Worm (Caenorhabditis elegans): ENCODE measurements around the gene fbxa-135.

Gene fbxa-135

ce11 chrV:15397139-15397538 is 4.9 kb upstream of the fbxa-135 start:
- TF ChIP-seq sea-1 (GFP tag; conservative IDR thresholded peaks at IDR 0.05) (no peak), scrt-1 (GFP tag; IDR thresholded peaks at IDR 0.05) (no peak), tbx-37 (GFP tag; conservative IDR thresholded peaks at IDR 0.05) (no peak), F13C5.2 (tag; optimal IDR thresholded peaks at IDR 0.05) (no peak), hmbx-1 (tag; optimal IDR thresholded peaks at IDR 0.05) (no peak), ceh-36 (tag; optimal IDR thresholded peaks at IDR 0.05) (no peak), B0310.2 (tag; optimal IDR thresholded peaks at IDR 0.05) (no peak), pes-1 (GFP tag; IDR thresholded peaks at IDR 0.05) (no peak), flt-1 (GFP tag; IDR thresholded peaks at IDR 0.05) (no peak), ets-7 (tag; optimal IDR thresholded peaks at IDR 0.05) (no peak), ama-1 (optimal IDR thresholded peaks at IDR 0.05) (no peak), hmg-4 (GFP tag; optimal IDR thresholded peaks at IDR 0.05) (no peak), aly-1 (tag; optimal IDR thresholded peaks at IDR 0.05) (no peak), tbx-11 (GFP tag; IDR thresholded peaks at IDR 0.05) (no peak), tra-4 (tag; optimal IDR thresholded peaks at IDR 0.05) (no peak)

DNA sequence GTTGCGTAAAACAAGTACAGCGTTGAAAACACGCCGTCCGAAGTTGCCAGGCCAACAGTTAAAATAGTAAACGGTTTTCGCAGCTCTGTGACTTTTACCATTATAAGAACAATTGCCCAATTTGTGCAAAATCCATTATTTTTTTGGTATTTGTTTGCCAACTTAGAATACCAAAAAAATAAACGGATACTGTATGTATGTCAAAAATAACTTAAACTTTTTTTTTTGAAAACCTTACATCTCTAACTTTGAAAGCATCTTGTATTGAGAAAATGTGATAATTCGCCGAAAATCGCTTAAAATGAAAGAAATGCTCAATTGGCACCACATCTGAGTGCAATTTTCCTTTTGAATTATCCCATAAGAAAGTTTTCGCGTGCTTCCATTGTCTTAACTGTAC is 3.3 kb upstream of the fbxa-135 start, which contains the start of gene fbxa-199:
Gene fbxa-199 (minus strand): TSS at position 101 of the 400 bp plus-strand sequence.
- TF ChIP-seq hnd-1 (tag; optimal IDR thresholded peaks at IDR 0.05) (no peak), hmbx-1 (tag; optimal IDR thresholded peaks at IDR 0.05) (no peak), flt-1 (GFP tag; IDR thresholded peaks at IDR 0.05) (no peak), pes-1 (GFP tag; IDR thresholded peaks at IDR 0.05) (no peak), ets-7 (tag; optimal IDR thresholded peaks at IDR 0.05) (no peak), F13C5.2 (tag; optimal IDR thresholded peaks at IDR 0.05) (no peak), tbx-11 (GFP tag; IDR thresholded peaks at IDR 0.05) (no peak), ceh-36 (tag; optimal IDR thresholded peaks at IDR 0.05) (no peak), ama-1 (optimal IDR thresholded peaks at IDR 0.05) (no peak), ceh-13 (GFP tag; optimal IDR thresholded peaks at IDR 0.05) (no peak)

DNA sequence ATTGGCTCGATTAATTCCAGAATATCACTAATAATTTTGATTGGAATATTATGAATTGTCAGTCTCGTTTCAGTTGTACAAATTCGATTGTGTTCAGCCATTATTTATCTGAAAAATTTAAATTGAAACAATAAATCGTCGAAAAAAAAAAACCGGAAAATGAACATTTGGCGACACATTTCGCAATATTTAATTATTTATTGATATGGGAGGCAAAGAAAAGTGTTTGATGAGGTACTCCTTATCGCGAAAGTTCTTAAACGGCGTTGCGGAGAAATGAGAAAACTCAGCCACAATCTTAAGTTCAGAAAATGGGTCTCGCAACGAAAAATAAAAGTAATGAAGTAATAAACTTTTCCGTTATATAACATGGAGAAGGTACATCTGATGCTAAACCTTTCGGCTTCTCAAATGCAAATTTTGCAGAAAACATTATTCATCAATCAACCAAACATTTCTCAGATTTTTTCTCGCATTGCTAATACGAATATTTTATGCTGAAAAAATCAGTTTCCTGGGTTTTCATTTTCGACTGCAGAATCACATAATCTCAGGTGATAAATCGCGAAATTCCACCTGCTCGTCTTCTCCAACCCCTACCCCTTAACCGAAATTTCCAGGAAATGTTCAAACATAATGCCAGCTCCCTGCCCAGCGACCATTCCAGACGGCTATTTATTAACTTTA is 2.2 kb upstream of the fbxa-135 start, which contains the start of the genes T06E6.15 and sri-7:
Gene T06E6.15 (minus strand): TSS at position 101 of the 687 bp plus-strand sequence.
Gene sri-7 (plus strand): TSS at position 637 of the 687 bp plus-strand sequence.
- TF ChIP-seq pes-1 (GFP tag; IDR thresholded peaks at IDR 0.05) (no peak), hmbx-1 (tag; optimal IDR thresholded peaks at IDR 0.05) (no peak), ama-1 (optimal IDR thresholded peaks at IDR 0.05) (no peak), B0310.2 (tag; optimal IDR thresholded peaks at IDR 0.05) (no peak), ets-7 (tag; optimal IDR thresholded peaks at IDR 0.05) (no peak), tbx-11 (GFP tag; IDR thresholded peaks at IDR 0.05) (no peak), ceh-36 (tag; optimal IDR thresholded peaks at IDR 0.05) (no peak), hmg-4 (GFP tag; optimal IDR thresholded peaks at IDR 0.05) (no peak), tra-4 (tag; optimal IDR thresholded peaks at IDR 0.05) (no peak), aly-1 (tag; optimal IDR thresholded peaks at IDR 0.05) (no peak), scrt-1 (GFP tag; IDR thresholded peaks at IDR 0.05) (no peak), ceh-13 (GFP tag; optimal IDR thresholded peaks at IDR 0.05) (no peak), tbx-37 (GFP tag; conservative IDR thresholded peaks at IDR 0.05) (no peak), F13C5.2 (tag; optimal IDR thresholded peaks at IDR 0.05) (no peak), sea-1 (GFP tag; conservative IDR thresholded peaks at IDR 0.05) (no peak), flt-1 (GFP tag; IDR thresholded peaks at IDR 0.05) (no peak)

DNA sequence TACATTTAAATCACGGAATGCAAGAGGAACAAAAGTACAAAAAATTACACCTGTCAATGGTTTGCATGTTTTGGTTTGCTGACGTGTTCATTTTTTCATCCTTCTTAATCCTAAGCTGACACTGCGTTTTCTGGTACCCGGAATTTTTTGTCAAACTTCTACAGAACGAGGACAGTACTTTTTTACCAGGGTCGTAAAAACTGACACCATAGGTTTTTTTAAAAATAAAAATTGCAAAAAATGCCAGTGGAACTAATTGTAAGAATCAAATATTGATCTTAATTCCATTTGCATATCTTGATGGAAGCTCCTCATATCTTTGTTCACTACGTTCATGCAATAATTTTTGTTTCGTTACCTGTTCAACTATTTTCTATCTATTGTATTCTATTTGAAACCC is 2.8 kb downstream of the fbxa-135 start, which contains the start of gene srh-258:
Gene srh-258 (plus strand): TSS at position 301 of the 400 bp plus-strand sequence.
- TF ChIP-seq tra-4 (tag; optimal IDR thresholded peaks at IDR 0.05) (no peak), tbx-37 (GFP tag; conservative IDR thresholded peaks at IDR 0.05) (no peak), pes-1 (GFP tag; IDR thresholded peaks at IDR 0.05) (no peak), flt-1 (GFP tag; IDR thresholded peaks at IDR 0.05) (no peak), F13C5.2 (tag; optimal IDR thresholded peaks at IDR 0.05) (no peak), sea-1 (GFP tag; conservative IDR thresholded peaks at IDR 0.05) (no peak), B0310.2 (tag; optimal IDR thresholded peaks at IDR 0.05) (no peak), ets-7 (tag; optimal IDR thresholded peaks at IDR 0.05) (no peak), hmg-4 (GFP tag; optimal IDR thresholded peaks at IDR 0.05) (no peak), tbx-11 (GFP tag; IDR thresholded peaks at IDR 0.05) (no peak), aly-1 (tag; optimal IDR thresholded peaks at IDR 0.05) (no peak), ama-1 (optimal IDR thresholded peaks at IDR 0.05) (no peak), scrt-1 (GFP tag; IDR thresholded peaks at IDR 0.05) (no peak), hnd-1 (tag; optimal IDR thresholded peaks at IDR 0.05) (no peak), ceh-36 (tag; optimal IDR thresholded peaks at IDR 0.05) (no peak), hmbx-1 (tag; optimal IDR thresholded peaks at IDR 0.05) (no peak), ceh-13 (GFP tag; optimal IDR thresholded peaks at IDR 0.05) (no peak)

DNA sequence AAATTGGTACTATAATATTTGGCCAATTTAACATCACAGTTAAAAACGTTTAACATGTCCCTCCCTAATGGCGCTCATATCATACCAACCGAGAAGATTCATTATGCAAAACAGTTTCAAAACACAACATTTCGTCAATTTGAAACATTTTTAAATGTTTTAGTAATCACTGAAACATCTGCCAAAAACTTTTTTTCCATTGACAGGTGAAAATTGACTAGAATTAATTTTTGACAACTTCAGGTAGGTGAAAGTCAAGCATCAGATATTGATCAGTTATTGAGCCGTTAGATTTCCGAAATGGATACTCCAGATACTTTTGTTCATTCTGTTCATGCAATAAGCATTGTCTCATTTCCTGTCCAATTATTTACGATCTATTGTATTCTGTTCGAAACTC is 4.9 kb downstream of the fbxa-135 start, which contains the start of gene srh-257:
Gene srh-257 (plus strand): TSS at position 301 of the 400 bp plus-strand sequence.
- TF ChIP-seq hnd-1 (tag; optimal IDR thresholded peaks at IDR 0.05) (no peak), ets-7 (tag; optimal IDR thresholded peaks at IDR 0.05) (no peak), ceh-36 (tag; optimal IDR thresholded peaks at IDR 0.05) (no peak), tbx-11 (GFP tag; IDR thresholded peaks at IDR 0.05) (no peak), tbx-37 (GFP tag; conservative IDR thresholded peaks at IDR 0.05) (no peak), pes-1 (GFP tag; IDR thresholded peaks at IDR 0.05) (no peak), F13C5.2 (tag; optimal IDR thresholded peaks at IDR 0.05) (no peak)

DNA sequence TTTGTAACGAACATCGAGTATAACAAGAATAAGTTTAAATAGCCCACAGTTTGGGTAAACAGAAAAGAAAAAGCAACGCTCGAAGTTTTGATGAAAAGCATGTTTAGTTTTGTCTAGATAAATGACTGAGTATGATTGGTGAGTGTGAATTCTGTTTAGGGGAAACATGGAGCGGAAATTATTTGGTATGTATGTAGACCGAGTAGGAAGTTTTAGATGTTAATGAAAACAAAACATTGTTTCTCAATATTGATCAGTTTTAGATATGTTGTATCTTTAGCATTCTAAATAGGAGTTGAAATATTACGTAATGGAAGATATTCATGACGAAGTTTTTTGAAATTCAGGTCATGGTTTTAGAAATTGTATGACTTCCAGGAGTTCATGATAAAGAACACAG is 10.6 kb downstream of the fbxa-135 start, which contains the start of gene srbc-63:
Gene srbc-63 (minus strand): TSS at position 101 of the 400 bp plus-strand sequence.
- TF ChIP-seq ets-7 (tag; optimal IDR thresholded peaks at IDR 0.05) (no peak), B0310.2 (tag; optimal IDR thresholded peaks at IDR 0.05) (no peak), tbx-11 (GFP tag; IDR thresholded peaks at IDR 0.05) (no peak), ceh-36 (tag; optimal IDR thresholded peaks at IDR 0.05) (no peak), aly-1 (tag; optimal IDR thresholded peaks at IDR 0.05) (no peak)

DNA sequence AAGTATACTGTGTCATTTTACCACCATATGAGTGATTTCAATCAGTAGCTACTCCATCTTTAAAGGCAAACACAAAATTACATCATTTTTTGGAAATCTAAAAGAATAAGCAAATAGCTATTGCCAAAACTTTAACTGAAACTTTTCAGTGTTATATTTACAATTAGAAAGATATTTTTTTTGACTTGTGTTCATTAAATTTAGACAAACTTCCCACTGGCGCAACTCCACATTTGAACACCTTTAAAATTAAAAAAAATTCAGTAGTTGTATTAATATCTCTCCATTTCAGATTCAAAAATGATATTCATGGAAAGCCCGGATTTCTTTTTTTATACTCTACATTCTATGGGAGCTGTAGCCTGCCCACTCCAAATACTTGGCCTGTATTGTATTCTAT is 11.8 kb downstream of the fbxa-135 start, which contains the start of gene srh-264:
Gene srh-264 (plus strand): TSS at position 301 of the 400 bp plus-strand sequence.
- TF ChIP-seq hmg-4 (GFP tag; optimal IDR thresholded peaks at IDR 0.05) (no peak), ceh-36 (tag; optimal IDR thresholded peaks at IDR 0.05) (no peak), ets-7 (tag; optimal IDR thresholded peaks at IDR 0.05) (no peak), aly-1 (tag; optimal IDR thresholded peaks at IDR 0.05) (no peak), pes-1 (GFP tag; IDR thresholded peaks at IDR 0.05) (no peak), flt-1 (GFP tag; IDR thresholded peaks at IDR 0.05) (no peak), hmbx-1 (tag; optimal IDR thresholded peaks at IDR 0.05) (no peak), tbx-37 (GFP tag; conservative IDR thresholded peaks at IDR 0.05) (no peak), F13C5.2 (tag; optimal IDR thresholded peaks at IDR 0.05) (no peak)

Measured in whole organism, early embryonic.